Worm (Caenorhabditis elegans) whole organism, L3 larva: ENCODE measurements around the gene T15B12.2.
A peak's percentile ranks its signal among the peaks of the same experiment; 100 is the strongest.

Experiments
- R02D3.7 ChIP-seq: fragments of 150-350 bp; optimal IDR thresholded peaks from 2 replicates; lab custom pipeline; 2014; ENCODE audit warnings: missing biosample characterization, missing genetic modification characterization
- aly-2 ChIP-seq: fragments of 150-350 bp; optimal IDR thresholded peaks from 2 replicates; lab custom pipeline; 2014; ENCODE audit warnings: missing biosample characterization, missing genetic modification characterization
- ama-1 ChIP-seq: fragments of 150-350 bp; optimal IDR thresholded peaks from 2 replicates; lab custom pipeline; 2018
- ceh-28 ChIP-seq: fragments of 150-350 bp; optimal IDR thresholded peaks from 2 replicates; lab custom pipeline; 2014; ENCODE audit warnings: missing biosample characterization, missing genetic modification reagents, missing genetic modification characterization
- ceh-82 ChIP-seq: fragments of 150-350 bp; optimal IDR thresholded peaks from 2 replicates; lab custom pipeline; 2014; ENCODE audit warnings: missing biosample characterization, missing genetic modification characterization
- ceh-9 ChIP-seq: sonication (generic microtip); optimal IDR thresholded peaks from 2 replicates; lab custom pipeline; 2018; ENCODE audit warnings: missing biosample characterization, missing genetic modification characterization
- daf-12 ChIP-seq: fragments of 150-350 bp; optimal IDR thresholded peaks from 2 replicates; lab custom pipeline; 2014; ENCODE audit warnings: missing biosample characterization, missing genetic modification reagents, missing genetic modification characterization
- elt-2 ChIP-seq: sonication (generic microtip); optimal IDR thresholded peaks from 2 replicates; lab custom pipeline; 2016; ENCODE audit warnings: missing genetic modification reagents, mild to moderate bottlenecking, missing genetic modification characterization, missing compliant biosample characterization
- elt-3 ChIP-seq, 3 experiments: fragments of 150-350 bp in 1 of 3; sonication (generic microtip) in 2 of 3; optimal IDR thresholded peaks; 2 replicates in 2 of 3; 4 replicates in 1 of 3; lab custom pipeline; 2014 to 2017; ENCODE audit warnings: missing biosample characterization in 3 of 3, missing genetic modification characterization in 3 of 3
- eor-1 ChIP-seq, 2 experiments: fragments of 150-350 bp; optimal IDR thresholded peaks; 2 replicates each; lab custom pipeline; 2014 to 2018; ENCODE audit warnings: missing biosample characterization in 2 of 2, missing genetic modification characterization in 2 of 2
- fkh-10 ChIP-seq: sonication (generic microtip); optimal IDR thresholded peaks from 2 replicates; lab custom pipeline; 2017; ENCODE audit warnings: missing biosample characterization, missing genetic modification reagents, missing genetic modification characterization
- fkh-2 ChIP-seq: fragments of 150-350 bp; optimal IDR thresholded peaks from 2 replicates; lab custom pipeline; 2014; ENCODE audit warnings: missing biosample characterization, missing genetic modification reagents, missing genetic modification characterization
- hmg-11 ChIP-seq: sonication (generic microtip); optimal IDR thresholded peaks from 2 replicates; lab custom pipeline; 2016; ENCODE audit warnings: missing genetic modification characterization, missing compliant biosample characterization
- jun-1 ChIP-seq: fragments of 150-350 bp; optimal IDR thresholded peaks from 2 replicates; lab custom pipeline; 2014; ENCODE audit warnings: missing biosample characterization, missing genetic modification reagents, missing genetic modification characterization
- lsy-12 ChIP-seq: sonication (generic microtip); optimal IDR thresholded peaks from 2 replicates; lab custom pipeline; 2016; ENCODE audit warnings: mild to moderate bottlenecking, missing genetic modification characterization, missing compliant biosample characterization
- mdl-1 ChIP-seq: fragments of 150-350 bp; optimal IDR thresholded peaks from 2 replicates; lab custom pipeline; 2014; ENCODE audit warnings: missing biosample characterization, missing genetic modification characterization
- mml-1 ChIP-seq: fragments of 150-350 bp; sonication (generic microtip); optimal IDR thresholded peaks from 3 replicates; lab custom pipeline; 2014; ENCODE audit warnings: missing biosample characterization, missing genetic modification characterization
- nhr-11 ChIP-seq: fragments of 150-350 bp; optimal IDR thresholded peaks from 2 replicates; lab custom pipeline; 2014; ENCODE audit warnings: missing biosample characterization, missing genetic modification characterization
- nhr-12 ChIP-seq: fragments of 150-350 bp; optimal IDR thresholded peaks from 2 replicates; lab custom pipeline; 2014; ENCODE audit warnings: missing biosample characterization, missing genetic modification characterization
- nhr-23 ChIP-seq: fragments of 150-350 bp; optimal IDR thresholded peaks from 2 replicates; lab custom pipeline; 2014; ENCODE audit warnings: missing biosample characterization, missing genetic modification reagents, missing genetic modification characterization
- nhr-237 ChIP-seq: fragments of 150-350 bp; optimal IDR thresholded peaks from 2 replicates; lab custom pipeline; 2014; ENCODE audit warnings: missing biosample characterization, missing genetic modification characterization
- nhr-43 ChIP-seq: sonication (generic microtip); optimal IDR thresholded peaks from 2 replicates; lab custom pipeline; 2016; ENCODE audit warnings: mild to moderate bottlenecking, missing genetic modification characterization, missing compliant biosample characterization; ENCODE audit not compliant: poor library complexity, severe bottlenecking
- nhr-67 ChIP-seq: fragments of 150-350 bp; optimal IDR thresholded peaks from 2 replicates; lab custom pipeline; 2014; ENCODE audit warnings: missing biosample characterization, missing genetic modification characterization
- nhr-76 ChIP-seq: fragments of 150-350 bp; sonication (generic microtip); optimal IDR thresholded peaks from 5 replicates; lab custom pipeline; 2014; ENCODE audit warnings: missing biosample characterization, missing genetic modification characterization
- nhr-77 ChIP-seq: fragments of 150-350 bp; optimal IDR thresholded peaks from 2 replicates; lab custom pipeline; 2014; ENCODE audit warnings: missing biosample characterization, missing genetic modification characterization
- pha-4 ChIP-seq: fragments of 150-350 bp; optimal IDR thresholded peaks from 2 replicates; lab custom pipeline; 2014; ENCODE audit warnings: missing biosample characterization, missing genetic modification reagents, missing genetic modification characterization
- pqm-1 ChIP-seq: fragments of 150-350 bp; optimal IDR thresholded peaks from 2 replicates; lab custom pipeline; 2017; ENCODE audit warnings: missing biosample characterization, missing genetic modification characterization, inconsistent platforms
- sea-2 ChIP-seq: fragments of 150-350 bp; sonication (generic microtip); optimal IDR thresholded peaks from 4 replicates; lab custom pipeline; 2014; ENCODE audit warnings: missing biosample characterization, missing genetic modification reagents, missing genetic modification characterization
- skn-1 ChIP-seq: fragments of 150-350 bp; optimal IDR thresholded peaks from 2 replicates; lab custom pipeline; 2014; ENCODE audit warnings: missing biosample characterization, missing genetic modification characterization
- snpc-4 ChIP-seq: fragments of 150-350 bp; optimal IDR thresholded peaks from 2 replicates; lab custom pipeline; 2014; ENCODE audit warnings: missing biosample characterization, missing genetic modification characterization
- tbx-2 ChIP-seq: sonication (generic microtip); optimal IDR thresholded peaks from 2 replicates; lab custom pipeline; 2016; ENCODE audit warnings: mild to moderate bottlenecking, missing genetic modification characterization, missing compliant biosample characterization
- unc-39 ChIP-seq: sonication (generic microtip); optimal IDR thresholded peaks from 4 replicates; lab custom pipeline; 2017; ENCODE audit warnings: missing biosample characterization, missing genetic modification characterization
- unc-62 ChIP-seq: fragments of 150-350 bp; sonication (generic microtip); optimal IDR thresholded peaks from 4 replicates; lab custom pipeline; 2014; ENCODE audit warnings: missing biosample characterization, missing genetic modification reagents, missing genetic modification characterization
- ztf-11 ChIP-seq: fragments of 150-350 bp; optimal IDR thresholded peaks from 2 replicates; lab custom pipeline; 2014; ENCODE audit warnings: missing biosample characterization, missing genetic modification characterization
- ztf-4 ChIP-seq: fragments of 150-350 bp; optimal IDR thresholded peaks from 2 replicates; lab custom pipeline; 2014; ENCODE audit warnings: missing biosample characterization, missing genetic modification characterization

T15B12.2 gene

DNA sequence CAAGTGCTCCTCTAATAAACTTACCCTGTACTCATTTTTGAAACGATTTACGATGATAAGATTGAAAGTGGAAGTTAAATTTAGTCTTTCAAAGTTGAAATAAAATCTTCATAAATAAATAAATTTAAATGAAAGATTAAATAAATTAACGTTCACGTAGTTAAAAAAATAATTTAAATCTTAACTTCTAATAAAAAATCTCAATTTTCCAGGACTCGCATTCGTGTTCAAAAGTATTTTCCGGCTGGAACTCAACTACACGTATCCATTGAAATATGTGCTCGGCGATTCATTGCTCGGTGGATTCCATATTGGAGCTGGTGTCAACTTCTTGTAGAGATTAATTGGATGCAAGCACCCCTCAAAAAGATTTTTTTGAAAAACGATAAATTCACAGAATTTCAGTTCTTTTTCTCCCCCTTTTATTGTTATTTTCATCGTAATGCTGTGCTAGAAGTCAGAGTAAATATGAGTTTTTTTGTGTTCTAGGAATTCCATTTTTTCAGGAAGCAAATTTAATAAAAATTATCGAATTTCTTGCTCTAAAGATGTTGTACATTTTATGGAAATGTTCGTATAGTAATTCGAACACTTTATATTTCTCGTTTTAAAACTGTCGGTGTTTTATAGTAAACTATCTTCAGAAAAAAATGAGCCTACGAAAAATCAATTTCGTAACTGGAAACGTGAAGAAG, 38.2 kb downstream of the T15B12.2 start, which contains the start of the genes C34E10.9 and hap-1:
Gene C34E10.9 (minus strand): TSS at position 101 of the 695 bp plus-strand sequence.
Gene hap-1 (plus strand): TSS at position 645 of the 695 bp plus-strand sequence.
- TF ChIP-seq mml-1 (tag; lab: Kevin White, UChicago) (no peak), eor-1 (tag; optimal IDR thresholded peaks at IDR 0.05; lab: Kevin White, UChicago) (no peak), elt-3 (tag; optimal IDR thresholded peaks at IDR 0.05; lab: Kevin White, UChicago) (no peak), fkh-2 (tag; lab: Kevin White, UChicago) (no peak), ceh-9 (no peak), fkh-10 (no peak), mdl-1 (tag; lab: Kevin White, UChicago) (no peak), nhr-23 (tag; lab: Kevin White, UChicago) (no peak), jun-1 (tag; lab: Kevin White, UChicago) (no peak), skn-1 (tag; lab: Kevin White, UChicago) (no peak), ceh-82 (tag; lab: Kevin White, UChicago) (no peak), R02D3.7 (no peak), elt-2 (tag; lab: Kevin White, UChicago) (no peak), nhr-11 (no peak)
- TF ChIP-seq, all 47 proteins: peak for 0

ce11 chrIII:5260394-5260793, 41.3 kb downstream of the T15B12.2 start, which contains the start of gene gop-3:
TSS of gene gop-3 (plus strand) at chrIII:5260694.
- TF ChIP-seq nhr-76: no peak
- no peak for TF ChIP-seq nhr-43 (tag; lab: Kevin White, UChicago)
- no peak for TF ChIP-seq ztf-4
- TF ChIP-seq pqm-1 (tag; lab: Kevin White, UChicago): no peak
- no peak for TF ChIP-seq nhr-11
- no peak for TF ChIP-seq pha-4
- no peak for TF ChIP-seq ceh-82 (tag; lab: Kevin White, UChicago)
- no peak for TF ChIP-seq skn-1 (tag; lab: Kevin White, UChicago)
- no peak for TF ChIP-seq nhr-77 (tag; lab: Kevin White, UChicago)
- no peak for TF ChIP-seq sea-2
- no peak for TF ChIP-seq ztf-11 (tag; lab: Kevin White, UChicago)
- TF ChIP-seq aly-2 (tag; lab: Kevin White, UChicago): no peak
- no peak for TF ChIP-seq hmg-11 (tag; lab: Kevin White, UChicago)
- no peak for TF ChIP-seq nhr-67 (tag; lab: Kevin White, UChicago)
- no peak for TF ChIP-seq nhr-12 (tag; lab: Kevin White, UChicago)
- no peak for TF ChIP-seq lsy-12 (tag; lab: Kevin White, UChicago)
- no peak for TF ChIP-seq snpc-4 (tag; lab: Kevin White, UChicago)
- TF ChIP-seq unc-62: no peak
- TF ChIP-seq fkh-10: no peak

- no peak for TF ChIP-seq ceh-28 (tag; lab: Kevin White, UChicago)
- no peak for TF ChIP-seq sea-2
- no peak for TF ChIP-seq elt-3 (tag; optimal IDR thresholded peaks at IDR 0.05; lab: Kevin White, UChicago)
- TF ChIP-seq skn-1 (tag; lab: Kevin White, UChicago): no peak
- no peak for TF ChIP-seq unc-39
- TF ChIP-seq tbx-2 (tag; lab: Kevin White, UChicago): no peak
- TF ChIP-seq daf-12 (tag; lab: Kevin White, UChicago): no peak
- no peak for TF ChIP-seq hmg-11 (tag; lab: Kevin White, UChicago)
- TF ChIP-seq nhr-237 (tag; lab: Kevin White, UChicago): no peak
- TF ChIP-seq nhr-12 (tag; lab: Kevin White, UChicago): no peak
- no peak for TF ChIP-seq nhr-77 (tag; lab: Kevin White, UChicago)
- TF ChIP-seq nhr-23 (tag; lab: Kevin White, UChicago): no peak
Measured at ce11 chrIII:5258918-5259317, 42.8 kb downstream of the T15B12.2 start, which contains the start of gene gop-2. TSS of gene gop-2 (plus strand) at chrIII:5259023.

ce11 chrIII:5254108-5254507, 47.6 kb downstream of the T15B12.2 start, which contains the start of the genes sumv-1 and gop-1:
TSS of gene sumv-1 (minus strand) at chrIII:5254187.
TSS of gene gop-1 (plus strand) at chrIII:5254438.
- TF ChIP-seq pha-4: peak; percentile 42
- TF ChIP-seq ama-1 (lab: Kevin White, UChicago): no peak
